Worm (Caenorhabditis elegans) whole organism, midembryonic: Measurements from ENCODE around the gene ZC449.2.

ENCODE experiments used
- T22C8.4 ChIP-seq: fragments of 200-800 bp; sonication (Bioruptor generic); IDR thresholded peaks from 2 replicates; pipeline ENCODE4 v1.3.6; 2022; ENCODE audit warnings: missing genetic modification characterization, missing compliant biosample characterization
- cog-1 ChIP-seq: sonication (generic microtip); optimal IDR thresholded peaks from 2 replicates; lab custom pipeline; 2016; ENCODE audit warnings: missing genetic modification characterization, missing compliant biosample characterization
- flt-1 ChIP-seq: fragments of 200-800 bp; sonication (Bioruptor generic); IDR thresholded peaks from 2 replicates; pipeline ENCODE4 v1.3.6; 2022; ENCODE audit warnings: missing genetic modification characterization, missing compliant biosample characterization
- klf-2 ChIP-seq: fragments of 200-800 bp; sonication (Bioruptor generic); conservative IDR thresholded peaks from 2 replicates; pipeline ENCODE4 v1.3.6; 2022; ENCODE audit warnings: missing genetic modification reagents, missing genetic modification characterization, missing compliant biosample characterization
- med-1 ChIP-seq: sonication (generic microtip); optimal IDR thresholded peaks from 2 replicates; lab custom pipeline; 2017; ENCODE audit warnings: missing genetic modification characterization, mild to moderate bottlenecking, missing compliant biosample characterization, antibody characterized with exemption, missing genetic modification reagents; ENCODE audit not compliant: insufficient read depth
- ref-1 ChIP-seq: fragments of 200-800 bp; sonication (Bioruptor generic); conservative IDR thresholded peaks from 2 replicates; pipeline ENCODE4 v1.3.6; 2022; ENCODE audit warnings: missing genetic modification reagents, missing genetic modification characterization, missing compliant biosample characterization
- tab-1 ChIP-seq: fragments of 200-800 bp; sonication (Bioruptor generic); IDR thresholded peaks from 2 replicates; pipeline ENCODE4 v1.3.6; 2022; ENCODE audit warnings: missing genetic modification characterization, missing compliant biosample characterization
- ztf-23 ChIP-seq: fragments of 200-800 bp; sonication (Bioruptor generic); IDR thresholded peaks from 2 replicates; pipeline ENCODE4 v1.3.6; 2022; ENCODE audit warnings: missing genetic modification reagents, missing genetic modification characterization, missing compliant biosample characterization
- ztf-29 ChIP-seq: fragments of 200-800 bp; sonication (Bioruptor generic); IDR thresholded peaks from 2 replicates; pipeline ENCODE4 v1.3.6; 2022; ENCODE audit warnings: missing genetic modification reagents, missing genetic modification characterization, missing compliant biosample characterization

ZC449.2 gene

ce11 chrX:5037673-5038072, 16.6 kb downstream of the ZC449.2 start, which contains the start of gene ZC449.5:
TSS of gene ZC449.5 (minus strand) at chrX:5037773.
- TF ChIP-seq ztf-29 (GFP tag; lab: Robert Waterston, UW), result no peak
- no peak for TF ChIP-seq cog-1 (tag; lab: Kevin White, UChicago)
- no peak for TF ChIP-seq med-1 (GFP tag; lab: Kevin White, UChicago)
- TF ChIP-seq ref-1, result no peak
- no peak for TF ChIP-seq tab-1 (GFP tag; lab: Robert Waterston, UW)

- TF ChIP-seq flt-1 (GFP tag; lab: Robert Waterston, UW), result no peak
- no peak for TF ChIP-seq ztf-23
- no peak for TF ChIP-seq ref-1
- no peak for TF ChIP-seq klf-2 (GFP tag; lab: Robert Waterston, UW)
- no peak for TF ChIP-seq tab-1 (GFP tag; lab: Robert Waterston, UW)
- no peak for TF ChIP-seq med-1 (GFP tag; lab: Kevin White, UChicago)
- no peak for TF ChIP-seq cog-1 (tag; lab: Kevin White, UChicago)
- no peak for TF ChIP-seq ztf-29 (GFP tag; lab: Robert Waterston, UW)
- no peak for TF ChIP-seq T22C8.4 (GFP tag; lab: Robert Waterston, UW)
Measured at ce11 chrX:5038812-5039211, 17.7 kb downstream of the ZC449.2 start.

- TF ChIP-seq ztf-23, result no peak
- no peak for TF ChIP-seq cog-1 (tag; lab: Kevin White, UChicago)
- TF ChIP-seq tab-1 (GFP tag; lab: Robert Waterston, UW), result no peak
- TF ChIP-seq ztf-29 (GFP tag; lab: Robert Waterston, UW), result no peak
- TF ChIP-seq ref-1, result no peak
- no peak for TF ChIP-seq med-1 (GFP tag; lab: Kevin White, UChicago)
- TF ChIP-seq T22C8.4 (GFP tag; lab: Robert Waterston, UW), result no peak
- no peak for TF ChIP-seq klf-2 (GFP tag; lab: Robert Waterston, UW)
- no peak for TF ChIP-seq flt-1 (GFP tag; lab: Robert Waterston, UW)
Measured at ce11 chrX:5040038-5040437, 19.0 kb downstream of the ZC449.2 start.

ce11 chrX:5043887-5044286, 22.8 kb downstream of the ZC449.2 start, which contains the start of gene Y64H9A.2:
TSS of gene Y64H9A.2 (plus strand) at chrX:5043976.
- no peak for TF ChIP-seq ref-1
- TF ChIP-seq klf-2 (GFP tag; lab: Robert Waterston, UW), result no peak
- no peak for TF ChIP-seq med-1 (GFP tag; lab: Kevin White, UChicago)
- no peak for TF ChIP-seq ztf-29 (GFP tag; lab: Robert Waterston, UW)
- no peak for TF ChIP-seq tab-1 (GFP tag; lab: Robert Waterston, UW)
- TF ChIP-seq flt-1 (GFP tag; lab: Robert Waterston, UW), result no peak
- TF ChIP-seq T22C8.4 (GFP tag; lab: Robert Waterston, UW), result no peak
- TF ChIP-seq cog-1 (tag; lab: Kevin White, UChicago), result no peak
- no peak for TF ChIP-seq ztf-23

ce11 chrX:5059163-5059562, 38.1 kb downstream of the ZC449.2 start, which contains the start of gene C24H10.4:
TSS of gene C24H10.4 (minus strand) at chrX:5059263.
- TF ChIP-seq ztf-29 (GFP tag; lab: Robert Waterston, UW) (no peak), med-1 (GFP tag; lab: Kevin White, UChicago) (no peak), flt-1 (GFP tag; lab: Robert Waterston, UW) (no peak), ref-1 (no peak), tab-1 (GFP tag; lab: Robert Waterston, UW) (no peak), ztf-23 (no peak), T22C8.4 (GFP tag; lab: Robert Waterston, UW) (no peak), klf-2 (GFP tag; lab: Robert Waterston, UW) (no peak), cog-1 (tag; lab: Kevin White, UChicago) (no peak)

ce11 chrX:5060756-5061155, 39.7 kb downstream of the ZC449.2 start, which contains the start of gene C24H10.3:
TSS of gene C24H10.3 (plus strand) at chrX:5061056.
- TF ChIP-seq cog-1 (tag; lab: Kevin White, UChicago) (no peak), T22C8.4 (GFP tag; lab: Robert Waterston, UW) (no peak), ref-1 (no peak), flt-1 (GFP tag; lab: Robert Waterston, UW) (no peak), klf-2 (GFP tag; lab: Robert Waterston, UW) (no peak), tab-1 (GFP tag; lab: Robert Waterston, UW) (no peak), ztf-29 (GFP tag; lab: Robert Waterston, UW) (no peak), med-1 (GFP tag; lab: Kevin White, UChicago) (no peak), ztf-23 (no peak)

- no peak for TF ChIP-seq tab-1 (GFP tag; lab: Robert Waterston, UW)
- TF ChIP-seq T22C8.4 (GFP tag; lab: Robert Waterston, UW), result no peak
- no peak for TF ChIP-seq flt-1 (GFP tag; lab: Robert Waterston, UW)
- TF ChIP-seq klf-2 (GFP tag; lab: Robert Waterston, UW), result no peak
Measured at ce11 chrX:5061763-5062162, 40.7 kb downstream of the ZC449.2 start.

- peak; percentile 58; the same call in 1 of the 2 replicates for TF ChIP-seq flt-1 (GFP tag; lab: Robert Waterston, UW)
- no peak for TF ChIP-seq ref-1
- TF ChIP-seq T22C8.4 (GFP tag; lab: Robert Waterston, UW), result no peak
- TF ChIP-seq cog-1 (tag; lab: Kevin White, UChicago), result peak; percentile 7
- TF ChIP-seq tab-1 (GFP tag; lab: Robert Waterston, UW), result 0 out of 2 replicates have a peak, but pooled peaks have one; percentile 56
- TF ChIP-seq ztf-29 (GFP tag; lab: Robert Waterston, UW), result no peak
- TF ChIP-seq med-1 (GFP tag; lab: Kevin White, UChicago), result no peak
- TF ChIP-seq klf-2 (GFP tag; lab: Robert Waterston, UW), result no peak
- 0 out of 2 replicates have a peak, but pooled peaks have one; percentile 9 for TF ChIP-seq ztf-23
Measured at ce11 chrX:5063750-5064652, 42.9 kb downstream of the ZC449.2 start, which contains the start of gene C24H10.2. TSS of gene C24H10.2 (plus strand) at chrX:5064602.

- no peak for TF ChIP-seq cog-1 (tag; lab: Kevin White, UChicago)
- TF ChIP-seq T22C8.4 (GFP tag; lab: Robert Waterston, UW), result no peak
- no peak for TF ChIP-seq tab-1 (GFP tag; lab: Robert Waterston, UW)
- no peak for TF ChIP-seq klf-2 (GFP tag; lab: Robert Waterston, UW)
- no peak for TF ChIP-seq flt-1 (GFP tag; lab: Robert Waterston, UW)
- no peak for TF ChIP-seq ztf-23
- TF ChIP-seq ztf-29 (GFP tag; lab: Robert Waterston, UW), result no peak
- no peak for TF ChIP-seq med-1 (GFP tag; lab: Kevin White, UChicago)
- no peak for TF ChIP-seq ref-1
Measured at ce11 chrX:5066570-5066969, 45.5 kb downstream of the ZC449.2 start.
